Worm (Caenorhabditis elegans): Measurements from ENCODE around the gene F42G4.2.
"Not testable (repeated sequence)": the region's sequence is repeated elsewhere in the genome, so short reads cannot be mapped to it uniquely, and the experiment has no call there.

DNA sequence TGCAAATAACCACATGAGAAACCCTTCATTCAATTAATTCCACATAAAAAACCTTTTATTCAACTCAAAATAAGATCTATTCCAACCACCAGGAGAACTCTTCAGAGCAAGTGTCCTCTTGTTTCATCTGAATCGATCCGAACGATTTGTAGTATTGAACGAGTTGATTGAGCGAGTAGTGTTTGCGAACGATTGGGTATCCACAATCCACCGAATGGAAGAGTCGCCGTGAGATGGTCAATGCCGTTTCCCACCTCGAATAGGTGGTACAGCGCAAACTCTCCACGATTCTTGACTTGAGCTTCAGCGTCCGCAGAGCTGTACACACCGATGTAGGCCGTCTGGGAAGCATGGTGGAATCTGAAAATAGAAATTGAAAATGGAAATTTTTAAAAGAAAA, 34.7 kb downstream of the F42G4.2 start, which contains the start of gene Y81G3A.6:
- not testable (repeated sequence) for TF ChIP-seq skn-1 (tag; optimal IDR thresholded peaks at IDR 0.05); ztf-4 (tag; optimal IDR thresholded peaks at IDR 0.05); fos-1 (tag; optimal IDR thresholded peaks at IDR 0.05); ama-1 (optimal IDR thresholded peaks at IDR 0.05)
